Fruit fly (Drosophila melanogaster): ENCODE results near the gene CG14662.

Gene CG14662

DNA sequence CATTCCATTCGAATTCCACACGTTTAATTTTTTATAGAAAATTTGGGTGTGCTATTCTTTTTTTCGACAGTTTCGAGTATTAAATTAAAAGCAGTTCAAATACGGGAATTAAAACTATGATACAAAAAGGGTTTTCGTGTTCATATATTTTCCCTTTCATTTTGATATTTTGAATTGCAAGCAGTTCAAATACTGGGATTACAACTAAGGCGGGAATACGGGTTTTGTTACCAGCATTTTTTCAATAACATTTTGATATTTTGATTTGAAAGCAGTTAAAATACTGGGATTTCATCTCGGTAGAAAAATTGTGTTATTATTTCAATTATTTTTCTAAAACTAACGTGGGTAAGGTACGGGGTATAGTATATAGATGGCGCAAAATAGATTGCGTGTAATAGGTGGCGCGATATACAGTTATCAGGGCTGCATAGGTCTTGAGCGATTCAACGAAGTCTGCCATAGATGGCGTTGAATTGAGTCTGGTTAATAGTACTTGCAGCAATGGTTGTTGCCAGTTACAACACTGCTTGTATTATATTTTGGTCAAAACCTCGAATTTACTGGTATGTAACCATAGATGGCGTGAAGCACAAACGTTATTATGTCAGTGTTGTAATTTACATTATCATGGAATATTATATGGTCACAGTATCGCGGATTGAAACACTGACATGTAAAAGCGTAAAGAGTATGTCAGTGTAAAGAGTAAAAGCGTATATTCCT lies 13.5 kb downstream of the CG14662 start (continued):
- TF ChIP-seq CG6654 (GFP tag; optimal IDR thresholded peaks at IDR 0.05) (no peak), CG4854 (GFP tag; optimal IDR thresholded peaks at IDR 0.05) (peak; percentile 20), unc-4 (GFP tag; IDR thresholded peaks at IDR 0.05; ENCODE audit: partially characterized antibody) (no peak; the same call in none of the 2 replicates), CG6791 (GFP tag; IDR thresholded peaks at IDR 0.05; ENCODE audit: partially characterized antibody) (peak; percentile 41; the same call in 1 of the 3 replicates), CG16815 (GFP tag; optimal IDR thresholded peaks at IDR 0.05) (peak; percentile 25), Oli (tag; optimal IDR thresholded peaks at IDR 0.05) (no peak), rib (GFP tag; IDR thresholded peaks at IDR 0.05) (no peak), al (GFP tag; IDR thresholded peaks at IDR 0.05) (0 out of 2 replicates have a peak, but pooled peaks have one; percentile 31), CG17612 (GFP tag; IDR thresholded peaks at IDR 0.05) (peak; percentile 51; the same call in 1 of the 2 replicates), CG5953 (GFP tag; IDR thresholded peaks at IDR 0.05) (no peak; the same call in 1 of the 2 replicates), run (tag; optimal IDR thresholded peaks at IDR 0.05) (no peak), CG6689 (GFP tag; IDR thresholded peaks at IDR 0.05) (no peak), stwl (tag; optimal IDR thresholded peaks at IDR 0.05) (peak; percentile 17), CG17186 (GFP tag; optimal IDR thresholded peaks at IDR 0.05) (no peak), bab2 (GFP tag; optimal IDR thresholded peaks at IDR 0.05) (peak; percentile 52), ftz-f1 (GFP tag; optimal IDR thresholded peaks at IDR 0.05) (peak; percentile 12), CTCF (GFP tag; optimal IDR thresholded peaks at IDR 0.05) (peak; percentile 99), CG6683 (GFP tag; optimal IDR thresholded peaks at IDR 0.05) (peak; percentile 29), lov (optimal IDR thresholded peaks at IDR 0.05) (no peak), lov (GFP tag; IDR thresholded peaks at IDR 0.05) (no peak), NC2α (GFP tag; optimal IDR thresholded peaks at IDR 0.05) (peak; percentile 54), Poxn (GFP tag; IDR thresholded peaks at IDR 0.05) (no peak), ewg (GFP tag; optimal IDR thresholded peaks at IDR 0.05) (no peak), odd (GFP tag; optimal IDR thresholded peaks at IDR 0.05) (no peak), Antp (GFP tag; optimal IDR thresholded peaks at IDR 0.05) (peak; percentile 79), jumu (GFP tag; optimal IDR thresholded peaks at IDR 0.05) (peak; percentile 38), Med (GFP tag) (peak; percentile 95), Neu2 (GFP tag; optimal IDR thresholded peaks at IDR 0.05; ENCODE audit: borderline replicate concordance) (peak; percentile 12), CG8281 (tag; optimal IDR thresholded peaks at IDR 0.05) (no peak), CG18476 (GFP tag; optimal IDR thresholded peaks at IDR 0.05) (no peak), yki (optimal IDR thresholded peaks at IDR 0.05) (peak; percentile 1), CG10431 (GFP tag; optimal IDR thresholded peaks at IDR 0.05) (no peak), chif (GFP tag; optimal IDR thresholded peaks at IDR 0.05) (peak; percentile 55 to 78), nmo (GFP tag; optimal IDR thresholded peaks at IDR 0.05) (peak; percentile 56), CG2199 (GFP tag; IDR thresholded peaks at IDR 0.05) (peak; percentile 85; the same call in 2 of the 3 replicates), CG4424 (GFP tag; optimal IDR thresholded peaks at IDR 0.05) (peak; percentile 57), CG7357 (GFP tag; IDR thresholded peaks at IDR 0.05) (no peak), CG17802 (tag; optimal IDR thresholded peaks at IDR 0.05) (peak; percentile 4), CG13287 (GFP tag; IDR thresholded peaks at IDR 0.05; ENCODE audit: partially characterized antibody) (peak; percentile 48; the same call in 1 of the 2 replicates), CG10565 (GFP tag; optimal IDR thresholded peaks at IDR 0.05) (no peak), ranshi (GFP tag; IDR thresholded peaks at IDR 0.05) (peak; percentile 66; the same call in 1 of the 2 replicates), NK7.1 (GFP tag; optimal IDR thresholded peaks at IDR 0.05) (peak; percentile 49), Lhr (GFP tag; optimal IDR thresholded peaks at IDR 0.05) (peak; percentile 93), CG5245 (GFP tag; optimal IDR thresholded peaks at IDR 0.05) (peak; percentile 69), CG7987 (GFP tag; optimal IDR thresholded peaks at IDR 0.05) (peak; percentile 62), sob (GFP tag; IDR thresholded peaks at IDR 0.05) (peak; percentile 79), tna (GFP tag; IDR thresholded peaks at IDR 0.05; ENCODE audit: partially characterized antibody) (no peak), Scr (GFP tag; IDR thresholded peaks at IDR 0.05; ENCODE audit: partially characterized antibody) (peak; percentile 40; the same call in 1 of the 2 replicates), da (GFP tag; optimal IDR thresholded peaks at IDR 0.05) (peak; percentile 47), Dfd (GFP tag; optimal IDR thresholded peaks at IDR 0.05) (peak in 1 of 2 experiments; percentile 38)
